Worm (Caenorhabditis elegans) whole organism, mixed stage, embryonic: Measurements from ENCODE around the gene pfd-4.

Experiments
- bed-3 ChIP-seq: fragments of 200-800 bp; sonication (Bioruptor generic); optimal IDR thresholded peaks from 3 replicates; lab custom pipeline; 2018; ENCODE audit warnings: mild to moderate bottlenecking, missing genetic modification characterization, moderate library complexity, missing compliant biosample characterization
- blmp-1 ChIP-seq: fragments of 150-350 bp; optimal IDR thresholded peaks from 2 replicates; lab custom pipeline; 2014; ENCODE audit warnings: missing biosample characterization, missing genetic modification characterization
- ceh-83 ChIP-seq: fragments of 200-800 bp; sonication (Bioruptor generic); optimal IDR thresholded peaks from 2 replicates; lab custom pipeline; 2018; ENCODE audit warnings: mild to moderate bottlenecking, missing genetic modification characterization, missing compliant biosample characterization
- ces-1 ChIP-seq: fragments of 150-350 bp; optimal IDR thresholded peaks from 2 replicates; lab custom pipeline; 2014; ENCODE audit warnings: missing biosample characterization, missing genetic modification reagents, missing genetic modification characterization
- cnd-1 ChIP-seq: fragments of 200-800 bp; sonication (Bioruptor generic); optimal IDR thresholded peaks from 2 replicates; lab custom pipeline; 2018; ENCODE audit warnings: mild to moderate bottlenecking, missing genetic modification characterization, missing compliant biosample characterization
- elt-1 ChIP-seq: sonication (generic microtip); optimal IDR thresholded peaks from 2 replicates; lab custom pipeline; 2017; ENCODE audit warnings: missing genetic modification characterization, mild to moderate bottlenecking, missing compliant biosample characterization, antibody characterized with exemption, moderate library complexity, borderline replicate concordance; ENCODE audit not compliant: insufficient read depth
- elt-3 ChIP-seq: fragments of 150-350 bp; optimal IDR thresholded peaks from 2 replicates; lab custom pipeline; 2014; ENCODE audit warnings: missing biosample characterization, missing genetic modification characterization
- flh-1 ChIP-seq: fragments of 200-800 bp; sonication (Bioruptor generic); optimal IDR thresholded peaks from 2 replicates; lab custom pipeline; 2018; ENCODE audit warnings: mild to moderate bottlenecking, missing genetic modification characterization, moderate library complexity, missing compliant biosample characterization
- ham-2 ChIP-seq: fragments of 200-800 bp; sonication (Bioruptor generic); optimal IDR thresholded peaks from 2 replicates; lab custom pipeline; 2018; ENCODE audit warnings: mild to moderate bottlenecking, missing genetic modification characterization, missing compliant biosample characterization
- lin-13 ChIP-seq: fragments of 150-350 bp; optimal IDR thresholded peaks from 2 replicates; lab custom pipeline; 2014; ENCODE audit warnings: missing biosample characterization, missing genetic modification characterization
- lin-32 ChIP-seq: fragments of 200-800 bp; sonication (Bioruptor generic); optimal IDR thresholded peaks from 2 replicates; lab custom pipeline; 2018; ENCODE audit warnings: mild to moderate bottlenecking, missing genetic modification characterization, missing compliant biosample characterization
- lsy-2 ChIP-seq: fragments of 150-350 bp; optimal IDR thresholded peaks from 2 replicates; lab custom pipeline; 2014; ENCODE audit warnings: missing biosample characterization, missing genetic modification characterization
- mab-5 ChIP-seq: fragments of 150-350 bp; optimal IDR thresholded peaks from 2 replicates; lab custom pipeline; 2014; ENCODE audit warnings: missing biosample characterization, missing genetic modification characterization
- mep-1 ChIP-seq: fragments of 150-350 bp; optimal IDR thresholded peaks from 2 replicates; lab custom pipeline; 2017; ENCODE audit warnings: missing biosample characterization, missing genetic modification reagents, missing genetic modification characterization, inconsistent platforms
- mls-2 ChIP-seq: sonication (generic microtip); optimal IDR thresholded peaks from 2 replicates; lab custom pipeline; 2016; ENCODE audit warnings: mild to moderate bottlenecking, missing genetic modification characterization, moderate library complexity, missing compliant biosample characterization
- nhr-2 ChIP-seq: fragments of 150-350 bp; optimal IDR thresholded peaks from 2 replicates; lab custom pipeline; 2014; ENCODE audit warnings: missing biosample characterization, missing genetic modification characterization
- nhr-237 ChIP-seq: fragments of 150-350 bp; optimal IDR thresholded peaks from 2 replicates; lab custom pipeline; 2014; ENCODE audit warnings: missing biosample characterization, missing genetic modification characterization
- nhr-28 ChIP-seq: fragments of 150-350 bp; optimal IDR thresholded peaks from 2 replicates; lab custom pipeline; 2014; ENCODE audit warnings: missing biosample characterization, missing genetic modification characterization
- nhr-76 ChIP-seq: sonication (generic microtip); optimal IDR thresholded peaks from 2 replicates; lab custom pipeline; 2017; ENCODE audit warnings: missing biosample characterization, missing genetic modification characterization
- pha-4 ChIP-seq: fragments of 150-350 bp; optimal IDR thresholded peaks from 2 replicates; lab custom pipeline; 2018; ENCODE audit warnings: missing biosample characterization, missing genetic modification reagents, missing genetic modification characterization
- sem-2 ChIP-seq: fragments of 200-800 bp; sonication (Bioruptor generic); optimal IDR thresholded peaks from 2 replicates; lab custom pipeline; 2018; ENCODE audit warnings: mild to moderate bottlenecking, missing genetic modification characterization, missing compliant biosample characterization
- snpc-4 ChIP-seq: fragments of 150-350 bp; optimal IDR thresholded peaks from 2 replicates; lab custom pipeline; 2014; ENCODE audit warnings: missing biosample characterization, missing genetic modification characterization
- sptf-1 ChIP-seq: sonication (generic microtip); optimal IDR thresholded peaks from 2 replicates; lab custom pipeline; 2017; ENCODE audit warnings: mild to moderate bottlenecking, missing genetic modification characterization, moderate library complexity, missing compliant biosample characterization
- tbx-8 ChIP-seq: fragments of 200-800 bp; sonication (Bioruptor generic); optimal IDR thresholded peaks from 2 replicates; lab custom pipeline; 2018; ENCODE audit warnings: mild to moderate bottlenecking, missing genetic modification characterization, moderate library complexity, missing compliant biosample characterization
- unc-39 ChIP-seq: fragments of 150-350 bp; optimal IDR thresholded peaks from 2 replicates; lab custom pipeline; 2014; ENCODE audit warnings: missing biosample characterization, missing genetic modification characterization
- unc-62 ChIP-seq: fragments of 150-350 bp; optimal IDR thresholded peaks from 2 replicates; lab custom pipeline; 2014; ENCODE audit warnings: missing biosample characterization, missing genetic modification reagents, missing genetic modification characterization
- zip-8 ChIP-seq: fragments of 150-350 bp; optimal IDR thresholded peaks from 2 replicates; lab custom pipeline; 2014; ENCODE audit warnings: missing biosample characterization, missing genetic modification characterization
- ztf-11 ChIP-seq: fragments of 150-350 bp; optimal IDR thresholded peaks from 2 replicates; lab custom pipeline; 2014; ENCODE audit warnings: missing biosample characterization, missing genetic modification characterization

pfd-4 gene

DNA sequence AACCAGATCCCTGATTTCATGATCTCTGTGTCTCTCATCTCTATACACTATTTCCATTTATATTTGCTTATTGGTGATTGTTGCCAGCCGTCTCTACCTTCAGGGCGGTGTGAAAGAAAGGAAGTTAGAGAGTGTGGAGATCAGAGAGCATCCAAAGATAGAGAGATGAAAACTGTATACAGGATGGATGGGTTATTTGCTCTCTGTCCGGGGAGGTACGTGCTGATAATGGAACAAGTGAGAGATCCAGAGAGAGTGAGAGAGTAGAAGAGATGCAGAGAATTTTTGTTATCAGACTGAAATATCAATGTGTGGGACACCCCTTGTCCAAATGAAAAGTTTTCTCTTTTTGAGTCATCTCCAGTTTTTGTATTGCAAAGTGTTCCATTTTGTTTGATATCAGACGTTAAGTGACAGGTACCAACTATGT lies 30.9 kb upstream of the pfd-4 start:
- no peak for TF ChIP-seq ces-1 (GFP tag; lab: Kevin White, UChicago)
- peak; percentile 24 for TF ChIP-seq pha-4 (tag; lab: Kevin White, UChicago)

DNA sequence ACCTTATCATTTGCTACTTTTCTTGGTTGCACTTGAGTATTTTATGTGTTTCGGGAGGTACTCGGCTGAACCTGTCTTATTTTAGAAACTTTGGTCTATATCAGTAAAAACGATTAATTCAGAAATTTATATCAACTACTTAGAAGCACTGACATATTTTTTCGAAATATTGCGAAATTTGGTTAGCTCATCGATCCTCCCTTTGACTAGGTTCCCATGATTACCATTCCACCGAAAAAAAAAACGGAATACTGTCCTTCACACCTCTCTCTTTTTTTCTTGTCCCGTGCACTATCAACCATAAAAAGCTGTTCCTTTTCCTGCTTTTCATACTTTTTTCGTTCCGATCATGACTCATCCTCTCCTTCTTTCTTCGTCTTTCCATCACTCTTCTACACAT lies 29.8 kb upstream of the pfd-4 start:
- no peak for TF ChIP-seq ces-1 (GFP tag; lab: Kevin White, UChicago)
- TF ChIP-seq sem-2 (GFP tag; lab: Kevin White, UChicago): no peak
- no peak for TF ChIP-seq lsy-2 (tag; lab: Kevin White, UChicago)
- TF ChIP-seq nhr-237: no peak
- TF ChIP-seq mab-5 (tag; lab: Kevin White, UChicago): no peak
- no peak for TF ChIP-seq lin-32 (GFP tag; lab: Kevin White, UChicago)
- TF ChIP-seq nhr-76 (tag; lab: Kevin White, UChicago): no peak
- TF ChIP-seq snpc-4 (tag; lab: Kevin White, UChicago): no peak
- TF ChIP-seq ztf-11 (tag; lab: Kevin White, UChicago): no peak

DNA sequence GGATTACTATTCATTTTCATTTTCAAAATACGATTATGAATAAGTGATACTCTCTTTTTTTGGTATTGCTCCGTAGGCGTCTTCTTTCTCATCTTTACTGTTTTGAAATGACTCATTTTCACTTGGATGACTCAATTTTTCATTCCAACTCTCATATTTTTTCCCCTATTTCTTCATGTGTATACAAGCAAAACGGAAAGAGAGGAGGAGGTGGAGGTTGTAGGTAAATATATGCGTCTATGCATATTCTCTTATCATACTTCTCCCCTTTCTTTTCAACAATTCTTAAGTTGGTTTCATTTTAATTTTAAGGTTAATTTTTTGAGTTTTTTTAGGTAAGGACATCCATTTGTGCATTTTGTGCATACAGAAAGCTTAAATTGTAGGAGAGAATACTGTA lies 28.9 kb upstream of the pfd-4 start:
- TF ChIP-seq flh-1 (GFP tag; lab: Kevin White, UChicago) (no peak), nhr-237 (no peak), mep-1 (no peak)

DNA sequence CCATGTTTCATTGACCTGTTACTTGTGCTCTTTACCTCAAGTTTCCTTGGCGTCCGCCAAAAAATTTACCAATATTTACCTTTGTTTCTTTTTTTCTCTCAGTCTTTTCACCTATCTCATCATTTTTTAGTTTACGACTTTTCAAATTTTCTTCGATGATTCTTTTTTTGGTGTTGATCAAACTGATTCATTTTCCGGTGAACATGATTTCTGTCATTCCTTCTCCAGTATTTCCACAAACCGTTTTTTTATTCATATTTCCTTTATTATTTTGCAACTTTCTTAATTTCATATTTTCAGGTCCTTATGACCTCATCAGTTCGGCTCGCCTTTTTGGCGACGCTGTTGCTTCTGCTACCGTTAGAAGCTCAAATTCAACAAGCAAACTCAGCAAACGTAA lies 27.5 kb upstream of the pfd-4 start, which contains the start of gene F54D1.6:
Gene F54D1.6 (plus strand): TSS at position 301 of the 400 bp plus-strand sequence.
- TF ChIP-seq mls-2 (tag; lab: Kevin White, UChicago): no peak
- no peak for TF ChIP-seq lsy-2 (tag; lab: Kevin White, UChicago)
- TF ChIP-seq flh-1 (GFP tag; lab: Kevin White, UChicago): no peak
- TF ChIP-seq ham-2 (GFP tag; lab: Kevin White, UChicago): no peak
- TF ChIP-seq mab-5 (tag; lab: Kevin White, UChicago): no peak
- TF ChIP-seq tbx-8 (GFP tag; lab: Kevin White, UChicago): no peak
- TF ChIP-seq sptf-1 (tag; lab: Kevin White, UChicago): no peak
- no peak for TF ChIP-seq ces-1 (GFP tag; lab: Kevin White, UChicago)
- no peak for TF ChIP-seq elt-3 (tag; lab: Kevin White, UChicago)
- TF ChIP-seq unc-62 (GFP tag; lab: Kevin White, UChicago): no peak
- no peak for TF ChIP-seq nhr-28 (tag; lab: Kevin White, UChicago)
- no peak for TF ChIP-seq nhr-2 (tag; lab: Kevin White, UChicago)
- no peak for TF ChIP-seq blmp-1 (tag; lab: Kevin White, UChicago)
- no peak for TF ChIP-seq nhr-76 (tag; lab: Kevin White, UChicago)
- no peak for TF ChIP-seq elt-1 (tag; lab: Kevin White, UChicago)
- TF ChIP-seq ceh-83 (GFP tag; lab: Kevin White, UChicago): no peak
- TF ChIP-seq zip-8: no peak
- no peak for TF ChIP-seq bed-3 (GFP tag; lab: Kevin White, UChicago)
- no peak for TF ChIP-seq unc-39
- TF ChIP-seq mep-1: no peak
- TF ChIP-seq, all 35 proteins: peak for 0

DNA sequence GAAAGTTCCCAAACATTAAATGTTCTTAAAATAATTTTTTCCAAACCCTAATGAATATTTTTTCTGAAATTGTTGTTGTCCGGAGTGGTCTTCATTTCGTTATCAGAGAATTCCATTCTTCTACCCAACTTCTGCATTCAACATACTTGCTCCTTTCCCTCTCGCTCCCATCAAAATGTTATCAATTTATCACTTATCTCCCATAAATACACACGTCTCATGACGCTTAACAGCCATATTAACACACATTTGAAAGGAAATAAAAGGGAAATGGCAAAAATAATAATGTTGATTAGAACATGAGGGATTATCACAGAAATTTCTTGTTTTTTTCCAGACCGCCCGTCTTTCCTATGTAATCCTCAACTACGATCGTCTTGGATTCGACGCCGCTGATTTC lies 26.0 kb upstream of the pfd-4 start:
- no peak for TF ChIP-seq elt-1 (tag; lab: Kevin White, UChicago)
- TF ChIP-seq mls-2 (tag; lab: Kevin White, UChicago): no peak
- no peak for TF ChIP-seq lin-13 (tag; lab: Kevin White, UChicago)
- TF ChIP-seq mab-5 (tag; lab: Kevin White, UChicago): no peak
- no peak for TF ChIP-seq cnd-1
- no peak for TF ChIP-seq nhr-76 (tag; lab: Kevin White, UChicago)
- TF ChIP-seq ham-2 (GFP tag; lab: Kevin White, UChicago): no peak
- no peak for TF ChIP-seq sem-2 (GFP tag; lab: Kevin White, UChicago)
- TF ChIP-seq unc-62 (GFP tag; lab: Kevin White, UChicago): no peak
- TF ChIP-seq lin-32 (GFP tag; lab: Kevin White, UChicago): no peak
- no peak for TF ChIP-seq sptf-1 (tag; lab: Kevin White, UChicago)
- TF ChIP-seq pha-4 (tag; lab: Kevin White, UChicago): no peak
- no peak for TF ChIP-seq lsy-2 (tag; lab: Kevin White, UChicago)
- no peak for TF ChIP-seq elt-3 (tag; lab: Kevin White, UChicago)
- no peak for TF ChIP-seq snpc-4 (tag; lab: Kevin White, UChicago)
- TF ChIP-seq tbx-8 (GFP tag; lab: Kevin White, UChicago): no peak
- no peak for TF ChIP-seq blmp-1 (tag; lab: Kevin White, UChicago)
- TF ChIP-seq nhr-28 (tag; lab: Kevin White, UChicago): no peak
